Fruit fly (Drosophila melanogaster) whole organism: ENCODE measurements around the gene CG7332.

ENCODE experiments used
- CG8478 ChIP-seq: fragments of >200 bp; optimal IDR thresholded peaks from 2 replicates; lab custom pipeline; 2018; ENCODE audit warnings: inconsistent platforms
- Dll ChIP-seq: fragments of >200 bp; optimal IDR thresholded peaks from 2 replicates; lab custom pipeline; 2017
- EcR ChIP-seq, 2 experiments: fragments of >200 bp; optimal IDR thresholded peaks; 2 replicates each; lab custom pipeline; 2017; ENCODE audit warnings: missing biosample characterization in 2 of 2, missing genetic modification characterization in 2 of 2, missing genetic modification reagents in 2 of 2
- pan ChIP-seq: fragments of >200 bp; optimal IDR thresholded peaks from 2 replicates; lab custom pipeline; 2017
- psq ChIP-seq: fragments of >200 bp; optimal IDR thresholded peaks from 2 replicates; lab custom pipeline; 2017
- usp ChIP-seq: fragments of >200 bp; optimal IDR thresholded peaks from 2 replicates; lab custom pipeline; 2017; ENCODE audit warnings: missing biosample characterization, missing genetic modification characterization, mixed read lengths

CG7332 gene

dm6 chrX:18883999-18884671 is at the start of gene CG7332:
CG7332 (plus strand) TSS chrX:18884513.
- TF ChIP-seq EcR (GFP tag; optimal IDR thresholded peaks at IDR 0.05; lab: Kevin White, UChicago), result no peak
- no peak for TF ChIP-seq Dll (lab: Kevin White, UChicago)
- no peak for TF ChIP-seq psq (lab: Kevin White, UChicago)
- TF ChIP-seq usp (GFP tag; lab: Kevin White, UChicago), result no peak
- TF ChIP-seq pan (lab: Kevin White, UChicago), result no peak

- TF ChIP-seq EcR (GFP tag; optimal IDR thresholded peaks at IDR 0.05; lab: Kevin White, UChicago) (no peak), psq (lab: Kevin White, UChicago) (no peak), Dll (lab: Kevin White, UChicago) (no peak), usp (GFP tag; lab: Kevin White, UChicago) (no peak), pan (lab: Kevin White, UChicago) (no peak), CG8478 (lab: Kevin White, UChicago) (no peak)
These were observed 49.3 kb upstream of the CG7332 start for dm6 chrX:18835003-18835402.

dm6 chrX:18835500-18835899 is 48.8 kb upstream of the CG7332 start:
- no peak for TF ChIP-seq psq (lab: Kevin White, UChicago)
- TF ChIP-seq usp (GFP tag; lab: Kevin White, UChicago), result no peak
- no peak for TF ChIP-seq CG8478 (lab: Kevin White, UChicago)
- TF ChIP-seq pan (lab: Kevin White, UChicago), result no peak
- TF ChIP-seq EcR (GFP tag; optimal IDR thresholded peaks at IDR 0.05; lab: Kevin White, UChicago), result no peak
- no peak for TF ChIP-seq Dll (lab: Kevin White, UChicago)

- TF ChIP-seq EcR (GFP tag; optimal IDR thresholded peaks at IDR 0.05; lab: Kevin White, UChicago), result no peak
- TF ChIP-seq usp (GFP tag; lab: Kevin White, UChicago), result no peak
- TF ChIP-seq CG8478 (lab: Kevin White, UChicago), result no peak
- TF ChIP-seq Dll (lab: Kevin White, UChicago), result no peak
- no peak for TF ChIP-seq psq (lab: Kevin White, UChicago)
- no peak for TF ChIP-seq pan (lab: Kevin White, UChicago)
These were observed 48.0 kb upstream of the CG7332 start for dm6 chrX:18836315-18836714.

dm6 chrX:18837046-18837445 is 47.3 kb upstream of the CG7332 start:
- TF ChIP-seq EcR (GFP tag; optimal IDR thresholded peaks at IDR 0.05; lab: Kevin White, UChicago) (no peak), pan (lab: Kevin White, UChicago) (no peak), Dll (lab: Kevin White, UChicago) (no peak), CG8478 (lab: Kevin White, UChicago) (no peak), psq (lab: Kevin White, UChicago) (no peak)

- TF ChIP-seq pan (lab: Kevin White, UChicago) (no peak), Dll (lab: Kevin White, UChicago) (no peak), psq (lab: Kevin White, UChicago) (no peak), CG8478 (lab: Kevin White, UChicago) (no peak), usp (GFP tag; lab: Kevin White, UChicago) (no peak), EcR (GFP tag; optimal IDR thresholded peaks at IDR 0.05; lab: Kevin White, UChicago) (no peak)
These were observed 45.8 kb upstream of the CG7332 start for dm6 chrX:18838470-18838869.

- TF ChIP-seq pan (lab: Kevin White, UChicago) (no peak), psq (lab: Kevin White, UChicago) (no peak), usp (GFP tag; lab: Kevin White, UChicago) (no peak), CG8478 (lab: Kevin White, UChicago) (no peak), Dll (lab: Kevin White, UChicago) (no peak)
These were observed 45.3 kb upstream of the CG7332 start for dm6 chrX:18838929-18839576.

- TF ChIP-seq pan (lab: Kevin White, UChicago) (no peak), CG8478 (lab: Kevin White, UChicago) (no peak), Dll (lab: Kevin White, UChicago) (no peak), EcR (GFP tag; optimal IDR thresholded peaks at IDR 0.05; lab: Kevin White, UChicago) (no peak), usp (GFP tag; lab: Kevin White, UChicago) (no peak), psq (lab: Kevin White, UChicago) (no peak)
These were observed 40.9 kb upstream of the CG7332 start, which contains the start of gene htk for dm6 chrX:18843229-18844033. htk (plus strand) TSS chrX:18843663.

dm6 chrX:18848338-18849021 is 35.8 kb upstream of the CG7332 start, which contains the start of gene shop:
shop (minus strand) TSS chrX:18848566.
- TF ChIP-seq psq (lab: Kevin White, UChicago) (no peak), pan (lab: Kevin White, UChicago) (no peak)

dm6 chrX:18849022-18849368 is 35.3 kb upstream of the CG7332 start:
- no peak for TF ChIP-seq psq (lab: Kevin White, UChicago)
- no peak for TF ChIP-seq CG8478 (lab: Kevin White, UChicago)
- no peak for TF ChIP-seq EcR (GFP tag; optimal IDR thresholded peaks at IDR 0.05; lab: Kevin White, UChicago)
- TF ChIP-seq Dll (lab: Kevin White, UChicago), result no peak
- TF ChIP-seq pan (lab: Kevin White, UChicago), result no peak
- no peak for TF ChIP-seq usp (GFP tag; lab: Kevin White, UChicago)
